Fruit fly (Drosophila melanogaster): ENCODE data around the gene CG5391.

dm6 chr3R:22356464-22357410 is 22.8 kb upstream of the CG5391 start, which contains the start of gene Sar1:
- TF ChIP-seq CG8478 (optimal IDR thresholded peaks at IDR 0.05) (no peak), CTCF (optimal IDR thresholded peaks at IDR 0.05) (peak; percentile 72 to 77)

Measured in S2 (cell line).